Fruit fly (Drosophila melanogaster) whole organism, embryonic: ENCODE data around the gene CG17637.

Experiments used
- Bgb ChIP-seq: fragments of 200-800 bp; sonication (Bioruptor generic); IDR thresholded peaks from 2 replicates; pipeline ENCODE4 v1.3.6; 2022; ENCODE audit warnings: missing biosample characterization, missing genetic modification characterization; ENCODE audit not compliant: partially characterized antibody
- CG10267 ChIP-seq: fragments of 200-800 bp; sonication (Bioruptor generic); optimal IDR thresholded peaks from 2 replicates; lab custom pipeline; 2018; ENCODE audit warnings: missing biosample characterization, mild to moderate bottlenecking, missing genetic modification characterization, moderate library complexity
- CG10565 ChIP-seq: fragments of 200-800 bp; sonication (Bioruptor generic); optimal IDR thresholded peaks from 3 replicates; lab custom pipeline; 2016; ENCODE audit warnings: missing biosample characterization, mild to moderate bottlenecking, missing genetic modification characterization
- CG12236 ChIP-seq: fragments of 200-800 bp; sonication (Bioruptor generic); optimal IDR thresholded peaks from 2 replicates; lab custom pipeline; 2016; ENCODE audit warnings: missing biosample characterization, missing genetic modification characterization
- CG15073 ChIP-seq: fragments of 200-800 bp; sonication (Bioruptor generic); optimal IDR thresholded peaks from 2 replicates; lab custom pipeline; 2016; ENCODE audit warnings: missing biosample characterization, missing genetic modification characterization
- CG15269 ChIP-seq: fragments of 200-800 bp; sonication (Bioruptor generic); optimal IDR thresholded peaks from 2 replicates; lab custom pipeline; 2018; ENCODE audit warnings: missing biosample characterization, mild to moderate bottlenecking, missing genetic modification characterization, moderate library complexity
- CG15479 ChIP-seq: fragments of 200-800 bp; sonication (Bioruptor generic); optimal IDR thresholded peaks from 3 replicates; lab custom pipeline; 2019; ENCODE audit warnings: missing biosample characterization, mild to moderate bottlenecking, missing genetic modification characterization, moderate library complexity
- CG1647 ChIP-seq: fragments of 200-800 bp; sonication (Bioruptor generic); optimal IDR thresholded peaks from 3 replicates; lab custom pipeline; 2016; ENCODE audit warnings: missing biosample characterization, missing genetic modification characterization
- CG17829 ChIP-seq: fragments of 200-800 bp; optimal IDR thresholded peaks from 2 replicates; lab custom pipeline; 2019; ENCODE audit warnings: missing biosample characterization, mild to moderate bottlenecking, missing genetic modification characterization, moderate library complexity
- CG18011 ChIP-seq: fragments of 200-800 bp; sonication (Bioruptor generic); optimal IDR thresholded peaks from 2 replicates; lab custom pipeline; 2017; ENCODE audit warnings: missing biosample characterization, missing genetic modification characterization, mild to moderate bottlenecking, moderate library complexity, missing genotype
- CG31388 ChIP-seq: fragments of 200-800 bp; sonication (Bioruptor generic); optimal IDR thresholded peaks from 2 replicates; lab custom pipeline; 2016; ENCODE audit warnings: missing biosample characterization, missing genetic modification characterization
- CG3281 ChIP-seq: fragments of 200-800 bp; sonication (Bioruptor generic); optimal IDR thresholded peaks from 3 replicates; lab custom pipeline; 2017; ENCODE audit warnings: missing biosample characterization, mild to moderate bottlenecking, missing genetic modification characterization
- CG34376 ChIP-seq: fragments of 200-800 bp; sonication (Bioruptor generic); optimal IDR thresholded peaks from 2 replicates; lab custom pipeline; 2018; ENCODE audit warnings: missing biosample characterization, mild to moderate bottlenecking, missing genetic modification characterization
- CG3838 ChIP-seq: fragments of 200-800 bp; sonication (Bioruptor generic); optimal IDR thresholded peaks from 3 replicates; lab custom pipeline; 2016; ENCODE audit warnings: missing biosample characterization, missing genetic modification characterization
- CG7372 ChIP-seq: fragments of 200-800 bp; sonication (Bioruptor generic); IDR thresholded peaks from 2 replicates; pipeline ENCODE4 v1.3.6; 2022; ENCODE audit warnings: missing biosample characterization, missing genetic modification characterization
- CG7987 ChIP-seq: fragments of 200-800 bp; sonication (Bioruptor generic); optimal IDR thresholded peaks from 2 replicates; lab custom pipeline; 2018; ENCODE audit warnings: missing biosample characterization, mild to moderate bottlenecking, missing genetic modification characterization, moderate library complexity
- CG8478 ChIP-seq: fragments of >200 bp; optimal IDR thresholded peaks from 2 replicates; lab custom pipeline; 2018
- CG8944 ChIP-seq: fragments of 200-800 bp; sonication (Bioruptor generic); optimal IDR thresholded peaks from 3 replicates; lab custom pipeline; 2016; ENCODE audit warnings: missing biosample characterization, missing genetic modification characterization
- Chrac-16 ChIP-seq: fragments of 200-800 bp; sonication (Bioruptor generic); optimal IDR thresholded peaks from 3 replicates; lab custom pipeline; 2016; ENCODE audit warnings: missing biosample characterization, missing genetic modification characterization
- CrebB ChIP-seq: fragments of 200-800 bp; sonication (Bioruptor generic); optimal IDR thresholded peaks from 3 replicates; lab custom pipeline; 2018; ENCODE audit warnings: missing biosample characterization, mild to moderate bottlenecking, missing genetic modification characterization
- D19B ChIP-seq: fragments of 200-800 bp; sonication (Bioruptor generic); optimal IDR thresholded peaks from 2 replicates; lab custom pipeline; 2017; ENCODE audit warnings: missing biosample characterization, mild to moderate bottlenecking, missing genetic modification characterization
- Hmx ChIP-seq: fragments of 200-800 bp; sonication (Bioruptor generic); optimal IDR thresholded peaks from 2 replicates; lab custom pipeline; 2016; ENCODE audit warnings: missing biosample characterization, missing genetic modification characterization
- Hr78 ChIP-seq, 2 experiments: fragments of 200-800 bp in 1 of 2; fragments of >200 bp in 1 of 2; sonication (Bioruptor generic) in 1 of 2; optimal IDR thresholded peaks; 2 replicates each; lab custom pipeline; 2017 to 2019; ENCODE audit warnings: missing biosample characterization in 2 of 2, missing genetic modification characterization in 2 of 2, mild to moderate bottlenecking in 1 of 2, moderate library complexity in 1 of 2
- MBD-R2 ChIP-seq: fragments of 200-800 bp; sonication (Bioruptor generic); IDR thresholded peaks from 2 replicates; pipeline ENCODE4 v1.3.6; 2022; ENCODE audit warnings: missing biosample characterization, missing genetic modification characterization
- NfI ChIP-seq: fragments of 200-800 bp; sonication (Bioruptor generic); optimal IDR thresholded peaks from 3 replicates; lab custom pipeline; 2018; ENCODE audit warnings: missing biosample characterization, mild to moderate bottlenecking, missing genetic modification characterization, moderate library complexity
- Scr ChIP-seq: fragments of 200-800 bp; sonication (Bioruptor generic); IDR thresholded peaks from 2 replicates; pipeline ENCODE4 v1.3.6; 2022; ENCODE audit warnings: missing biosample characterization, missing genetic modification characterization; ENCODE audit not compliant: partially characterized antibody
- amos ChIP-seq: fragments of 200-800 bp; sonication (Bioruptor generic); IDR thresholded peaks from 2 replicates; pipeline ENCODE4 v1.3.6; 2022; ENCODE audit warnings: missing biosample characterization, missing genetic modification characterization; ENCODE audit not compliant: partially characterized antibody
- cwo ChIP-seq: fragments of 200-800 bp; sonication (Bioruptor generic); optimal IDR thresholded peaks from 3 replicates; lab custom pipeline; 2017; ENCODE audit warnings: missing biosample characterization, missing genetic modification characterization, mild to moderate bottlenecking, moderate library complexity, missing genetic modification reagents
- dati ChIP-seq: fragments of 200-800 bp; sonication (Bioruptor generic); IDR thresholded peaks from 2 replicates; pipeline ENCODE4 v1.3.6; 2022; ENCODE audit warnings: missing biosample characterization, missing genetic modification characterization
- dmrt99B ChIP-seq: fragments of 200-800 bp; sonication (Bioruptor generic); optimal IDR thresholded peaks from 2 replicates; lab custom pipeline; 2018; ENCODE audit warnings: missing biosample characterization, mild to moderate bottlenecking, missing genetic modification characterization, moderate library complexity
- eve ChIP-seq, 2 experiments: fragments of >200 bp; optimal IDR thresholded peaks; 2 replicates each; lab custom pipeline; 2017; ENCODE audit warnings: missing biosample characterization in 2 of 2, missing genetic modification characterization in 2 of 2
- fd96Cb ChIP-seq: fragments of 200-800 bp; sonication (Bioruptor generic); optimal IDR thresholded peaks from 2 replicates; lab custom pipeline; 2018; ENCODE audit warnings: missing biosample characterization, mild to moderate bottlenecking, missing genetic modification characterization, moderate library complexity
- gcm2 ChIP-seq: fragments of 200-800 bp; sonication (Bioruptor generic); optimal IDR thresholded peaks from 2 replicates; lab custom pipeline; 2016; ENCODE audit warnings: missing biosample characterization, missing genetic modification characterization
- grn ChIP-seq: fragments of 200-800 bp; sonication (Bioruptor generic); optimal IDR thresholded peaks from 3 replicates; lab custom pipeline; 2017; ENCODE audit warnings: missing biosample characterization, missing genetic modification characterization
- gro ChIP-seq: fragments of 200-800 bp; sonication (Bioruptor generic); optimal IDR thresholded peaks from 2 replicates; lab custom pipeline; 2016; ENCODE audit warnings: missing biosample characterization, missing genetic modification characterization
- ham ChIP-seq: fragments of 200-800 bp; sonication (Bioruptor generic); IDR thresholded peaks from 2 replicates; pipeline ENCODE4 v1.3.6; 2022; ENCODE audit warnings: missing biosample characterization, missing genetic modification characterization
- jumu ChIP-seq: fragments of 200-800 bp; sonication (Bioruptor generic); optimal IDR thresholded peaks from 3 replicates; lab custom pipeline; 2016; ENCODE audit warnings: missing biosample characterization, missing genetic modification characterization
- lmd ChIP-seq: fragments of 200-800 bp; sonication (Bioruptor generic); IDR thresholded peaks from 2 replicates; pipeline ENCODE4 v1.3.6; 2022; ENCODE audit warnings: missing biosample characterization, missing genetic modification characterization
- mld ChIP-seq: fragments of 200-800 bp; sonication (Bioruptor generic); IDR thresholded peaks from 3 replicates; pipeline ENCODE4 v1.3.6; 2022; ENCODE audit warnings: missing biosample characterization, missing genetic modification characterization; ENCODE audit not compliant: partially characterized antibody
- row ChIP-seq: fragments of 200-800 bp; sonication (Bioruptor generic); IDR thresholded peaks from 3 replicates; pipeline ENCODE4 v1.3.6; 2022; ENCODE audit warnings: missing biosample characterization, missing genetic modification characterization
- sens ChIP-seq: fragments of 200-800 bp; sonication (Bioruptor generic); peaks from one replicate; lab custom pipeline; 2016; ENCODE audit warnings: missing biosample characterization, missing genetic modification characterization
- slbo ChIP-seq: fragments of 200-800 bp; sonication (Bioruptor generic); IDR thresholded peaks from 2 replicates; pipeline ENCODE4 v1.3.6; 2022; ENCODE audit warnings: missing biosample characterization, missing genetic modification characterization
- slou ChIP-seq: fragments of 200-800 bp; sonication (Bioruptor generic); optimal IDR thresholded peaks from 3 replicates; lab custom pipeline; 2016; ENCODE audit warnings: missing biosample characterization, missing genetic modification characterization
- sob ChIP-seq: fragments of 200-800 bp; sonication (Bioruptor generic); IDR thresholded peaks from 2 replicates; pipeline ENCODE4 v1.3.6; 2022; ENCODE audit warnings: missing biosample characterization, missing genetic modification characterization
- stwl ChIP-seq: fragments of 200-800 bp; sonication (Bioruptor generic); optimal IDR thresholded peaks from 3 replicates; lab custom pipeline; 2018; ENCODE audit warnings: missing biosample characterization, mild to moderate bottlenecking, missing genetic modification characterization, moderate library complexity
- sug ChIP-seq: fragments of 200-800 bp; optimal IDR thresholded peaks from 2 replicates; lab custom pipeline; 2019; ENCODE audit warnings: missing biosample characterization, mild to moderate bottlenecking, missing genetic modification characterization, moderate library complexity
- vvl ChIP-seq: fragments of 200-800 bp; sonication (Bioruptor generic); IDR thresholded peaks from 2 replicates; pipeline ENCODE4 v1.3.6; 2022; ENCODE audit warnings: missing biosample characterization, missing genetic modification characterization
- wdn ChIP-seq: fragments of 200-800 bp; sonication (Bioruptor generic); IDR thresholded peaks from 2 replicates; pipeline ENCODE4 v1.3.6; 2022; ENCODE audit warnings: missing biosample characterization, missing genetic modification characterization
- yki ChIP-seq: fragments of >200 bp; optimal IDR thresholded peaks from 3 replicates; lab custom pipeline; 2018
- z ChIP-seq: fragments of 200-800 bp; sonication (Bioruptor generic); IDR thresholded peaks from 3 replicates; pipeline ENCODE4 v1.3.6; 2022; ENCODE audit warnings: missing biosample characterization, missing genetic modification characterization

The CG17637 gene

dm6 chr3L:20539116-20539990, 35.4 kb downstream of the CG17637 start (continued):
- TF ChIP-seq CG3281 (peak; percentile 20), Bgb (GFP tag; lab: Robert Waterston, UW) (no peak), MBD-R2 (GFP tag; lab: Robert Waterston, UW) (no peak), CG18011 (no peak), CG8944 (GFP tag; lab: Kevin White, UChicago) (no peak), CG15269 (tag; lab: Kevin White, UChicago) (peak; percentile 18), CG10267 (tag; lab: Kevin White, UChicago) (no peak), NfI (GFP tag; lab: Kevin White, UChicago) (no peak), CG31388 (GFP tag; lab: Kevin White, UChicago) (no peak), vvl (GFP tag; lab: Robert Waterston, UW) (no peak), fd96Cb (tag; lab: Kevin White, UChicago) (no peak), gro (GFP tag; lab: Kevin White, UChicago) (peak; percentile 13), CG15073 (no peak), Scr (GFP tag; lab: Robert Waterston, UW) (no peak), eve (GFP tag; optimal IDR thresholded peaks at IDR 0.05; lab: Kevin White, UChicago) (peak in 1 of 2 experiments; percentile 50), row (GFP tag; lab: Robert Waterston, UW) (peak; percentile 44), Hmx (GFP tag; lab: Kevin White, UChicago) (no peak), gcm2 (GFP tag; lab: Kevin White, UChicago) (no peak), sens (peak; percentile 74), z (GFP tag; lab: Robert Waterston, UW) (no peak), yki (lab: Kevin White, UChicago) (no peak), CG8478 (no peak), slou (GFP tag; lab: Kevin White, UChicago) (no peak), Hr78 (GFP tag; optimal IDR thresholded peaks at IDR 0.05; lab: Kevin White, UChicago) (no peak), CG34376 (GFP tag; lab: Kevin White, UChicago) (peak; percentile 27), ham (GFP tag; lab: Robert Waterston, UW) (0 out of 2 replicates have a peak, but pooled peaks have one; percentile 6), lmd (GFP tag; lab: Robert Waterston, UW) (no peak), cwo (peak; percentile 16), CG17829 (no peak), D19B (GFP tag; lab: Kevin White, UChicago) (no peak), CG15479 (peak; percentile 57), stwl (tag; lab: Kevin White, UChicago) (no peak), wdn (no peak), slbo (GFP tag; lab: Robert Waterston, UW) (0 out of 2 replicates have a peak, but pooled peaks have one; percentile 38), mld (GFP tag; lab: Robert Waterston, UW) (no peak), CG1647 (no peak), CG7372 (GFP tag; lab: Robert Waterston, UW) (no peak), CG3838 (GFP tag; lab: Kevin White, UChicago) (no peak), sob (GFP tag; lab: Robert Waterston, UW) (no peak; the same call in 1 of the 2 replicates), CG10565 (GFP tag; lab: Kevin White, UChicago) (no peak), amos (GFP tag; lab: Robert Waterston, UW) (no peak), grn (GFP tag; lab: Kevin White, UChicago) (peak; percentile 88), dati (GFP tag; lab: Robert Waterston, UW) (no peak), CG12236 (GFP tag; lab: Kevin White, UChicago) (no peak), dmrt99B (no peak), CrebB (no peak), sug (tag; lab: Kevin White, UChicago) (peak; percentile 51), Chrac-16 (GFP tag; lab: Kevin White, UChicago) (no peak), jumu (GFP tag; lab: Kevin White, UChicago) (no peak), CG7987 (no peak)
